1 fruit fly cellular context compared by ENCODE assay signal in genomic region chr3L:3179474-3179873, dm6.
TF ChIP-seq lines count a peak whose summit lies in the region.

No protein-coding gene starts in this region.

TF ChIP-seq in whole organism, embryonic, 481 proteins besides CTCF, POLR2A, EP300 and RAD21 (continued from another document and continues in another):
- TF ChIP-seq her (GFP tag; optimal IDR thresholded peaks at IDR 0.05; lab: Kevin White, UChicago) (peak; percentile 76), CG3838 (GFP tag; optimal IDR thresholded peaks at IDR 0.05; lab: Kevin White, UChicago) (peak; percentile 4), TFAM (GFP tag; optimal IDR thresholded peaks at IDR 0.05; lab: Kevin White, UChicago) (peak; percentile 27), CrebB (tag; optimal IDR thresholded peaks at IDR 0.05; lab: Kevin White, UChicago) (peak; percentile 70), CG34422 (GFP tag; IDR thresholded peaks at IDR 0.05; lab: Robert Waterston, UW) (peak; percentile 89), gsb-n (tag; optimal IDR thresholded peaks at IDR 0.05; lab: Kevin White, UChicago) (peak; percentile 83), MTF-1 (GFP tag; optimal IDR thresholded peaks at IDR 0.05; lab: Kevin White, UChicago; ENCODE audit: borderline replicate concordance) (peak; percentile 75), CG31388 (GFP tag; optimal IDR thresholded peaks at IDR 0.05; lab: Kevin White, UChicago) (peak; percentile 44), Dek (tag; optimal IDR thresholded peaks at IDR 0.05; lab: Kevin White, UChicago) (peak; percentile 80), Nf-YA (GFP tag; IDR thresholded peaks at IDR 0.05; lab: Robert Waterston, UW) (peak; percentile 72), Vsx1 (GFP tag; optimal IDR thresholded peaks at IDR 0.05; lab: Kevin White, UChicago) (no peak), crc (GFP tag; optimal IDR thresholded peaks at IDR 0.05; lab: Kevin White, UChicago) (peak; percentile 78), phol (tag; optimal IDR thresholded peaks at IDR 0.05; lab: Kevin White, UChicago) (peak; percentile 87), CG6254 (GFP tag; optimal IDR thresholded peaks at IDR 0.05; lab: Kevin White, UChicago) (peak; percentile 88), Med (GFP tag; lab: Kevin White, UChicago) (peak; percentile 97), CG4328 (GFP tag; optimal IDR thresholded peaks at IDR 0.05; lab: Kevin White, UChicago) (peak; percentile 48), CG10147 (GFP tag; optimal IDR thresholded peaks at IDR 0.05; lab: Kevin White, UChicago) (no peak), dysf (GFP tag; IDR thresholded peaks at IDR 0.05; lab: Robert Waterston, UW) (peak; percentile 93), CG2678 (tag; optimal IDR thresholded peaks at IDR 0.05; lab: Kevin White, UChicago) (peak; percentile 93), eve (GFP tag; optimal IDR thresholded peaks at IDR 0.05; lab: Kevin White, UChicago) (no peak), HLH54F (GFP tag; optimal IDR thresholded peaks at IDR 0.05; lab: Kevin White, UChicago) (peak; percentile 77), CG13424 (tag; optimal IDR thresholded peaks at IDR 0.05; lab: Kevin White, UChicago) (peak; percentile 81), chn (GFP tag; optimal IDR thresholded peaks at IDR 0.05; lab: Kevin White, UChicago) (peak; percentile 79), CG10366 (GFP tag; IDR thresholded peaks at IDR 0.05; lab: Robert Waterston, UW) (peak; percentile 77), CG2712 (tag; optimal IDR thresholded peaks at IDR 0.05; lab: Kevin White, UChicago) (peak; percentile 92), ac (GFP tag; optimal IDR thresholded peaks at IDR 0.05; lab: Kevin White, UChicago) (peak; percentile 26), Six4 (GFP tag; optimal IDR thresholded peaks at IDR 0.05; lab: Kevin White, UChicago) (peak; percentile 82), pros (GFP tag; optimal IDR thresholded peaks at IDR 0.05; lab: Kevin White, UChicago) (no peak), dpn (GFP tag; optimal IDR thresholded peaks at IDR 0.05; lab: Kevin White, UChicago) (peak; percentile 85 to 89), eyg (GFP tag; optimal IDR thresholded peaks at IDR 0.05; lab: Kevin White, UChicago) (peak; percentile 78), yki (optimal IDR thresholded peaks at IDR 0.05; lab: Kevin White, UChicago) (no peak), Dad (GFP tag; optimal IDR thresholded peaks at IDR 0.05; lab: Kevin White, UChicago) (peak; percentile 78), Atf-2 (GFP tag; optimal IDR thresholded peaks at IDR 0.05; lab: Kevin White, UChicago) (peak; percentile 58), CG11723 (GFP tag; optimal IDR thresholded peaks at IDR 0.05; lab: Kevin White, UChicago) (peak; percentile 68), Ssrp (tag; optimal IDR thresholded peaks at IDR 0.05; lab: Kevin White, UChicago) (peak; percentile 75), pfk (GFP tag; optimal IDR thresholded peaks at IDR 0.05; lab: Kevin White, UChicago) (no peak), sug (tag; optimal IDR thresholded peaks at IDR 0.05; lab: Kevin White, UChicago) (no peak), CG11093 (GFP tag; IDR thresholded peaks at IDR 0.05; lab: Robert Waterston, UW) (peak; percentile 86), nau (GFP tag; optimal IDR thresholded peaks at IDR 0.05; lab: Kevin White, UChicago) (no peak), CG17385 (GFP tag; optimal IDR thresholded peaks at IDR 0.05; lab: Kevin White, UChicago) (peak; percentile 82), cato (GFP tag; optimal IDR thresholded peaks at IDR 0.05; lab: Kevin White, UChicago; ENCODE audit: borderline replicate concordance) (peak; percentile 45), ftz-f1 (GFP tag; optimal IDR thresholded peaks at IDR 0.05; lab: Kevin White, UChicago) (peak; percentile 93), pan (optimal IDR thresholded peaks at IDR 0.05; lab: Kevin White, UChicago) (no peak), pan (GFP tag; optimal IDR thresholded peaks at IDR 0.05 in 1 of 2, IDR thresholded peaks at IDR 0.05 in 1 of 2) (peak in 1 of 2 experiments; percentile 92), ham (GFP tag; IDR thresholded peaks at IDR 0.05; lab: Robert Waterston, UW) (peak; percentile 42; the same call in 1 of the 2 replicates), Antp (GFP tag; optimal IDR thresholded peaks at IDR 0.05; lab: Kevin White, UChicago) (peak; percentile 81), schlank (tag; optimal IDR thresholded peaks at IDR 0.05; lab: Kevin White, UChicago) (peak; percentile 68), sd (tag; optimal IDR thresholded peaks at IDR 0.05; lab: Kevin White, UChicago) (no peak), Hmx (GFP tag; optimal IDR thresholded peaks at IDR 0.05; lab: Kevin White, UChicago) (no peak), CG33557 (GFP tag; optimal IDR thresholded peaks at IDR 0.05; lab: Kevin White, UChicago) (peak; percentile 62), crol (GFP tag; IDR thresholded peaks at IDR 0.05; lab: Robert Waterston, UW) (no peak), gt (GFP tag; IDR thresholded peaks at IDR 0.05; lab: Robert Waterston, UW) (0 out of 2 replicates have a peak, but pooled peaks have one; percentile 38), shn (GFP tag; optimal IDR thresholded peaks at IDR 0.05; lab: Kevin White, UChicago) (peak; percentile 43), CG8388 (GFP tag; optimal IDR thresholded peaks at IDR 0.05; lab: Kevin White, UChicago) (peak; percentile 84), ro (GFP tag; IDR thresholded peaks at IDR 0.05; lab: Robert Waterston, UW) (peak; percentile 72; the same call in 1 of the 2 replicates), Dfd (GFP tag; optimal IDR thresholded peaks at IDR 0.05; lab: Kevin White, UChicago) (no peak), Xbp1 (GFP tag; optimal IDR thresholded peaks at IDR 0.05; lab: Kevin White, UChicago) (peak; percentile 85), cas (GFP tag; IDR thresholded peaks at IDR 0.05; lab: Robert Waterston, UW) (peak; percentile 83), Hr51 (GFP tag; optimal IDR thresholded peaks at IDR 0.05; lab: Kevin White, UChicago) (peak; percentile 67 to 87), HLH3B (GFP tag; IDR thresholded peaks at IDR 0.05; lab: Robert Waterston, UW) (peak; percentile 86), CG1529 (GFP tag; optimal IDR thresholded peaks at IDR 0.05; lab: Kevin White, UChicago) (peak; percentile 62), amos (GFP tag; IDR thresholded peaks at IDR 0.05; lab: Robert Waterston, UW; ENCODE audit: partially characterized antibody) (no peak), caup (GFP tag; optimal IDR thresholded peaks at IDR 0.05; lab: Kevin White, UChicago; ENCODE audit: severe bottlenecking) (peak; percentile 86), ase (GFP tag; IDR thresholded peaks at IDR 0.05; lab: Robert Waterston, UW) (peak; percentile 82), CG12299 (tag; optimal IDR thresholded peaks at IDR 0.05; lab: Kevin White, UChicago) (peak; percentile 66), unc-4 (GFP tag; IDR thresholded peaks at IDR 0.05; lab: Robert Waterston, UW; ENCODE audit: partially characterized antibody) (no peak), Awh (GFP tag; IDR thresholded peaks at IDR 0.05; lab: Robert Waterston, UW) (peak; percentile 86), CG10274 (GFP tag; optimal IDR thresholded peaks at IDR 0.05; lab: Kevin White, UChicago) (peak; percentile 60), stc (GFP tag; IDR thresholded peaks at IDR 0.05; lab: Robert Waterston, UW) (peak; percentile 85), CG6654 (GFP tag; optimal IDR thresholded peaks at IDR 0.05; lab: Kevin White, UChicago) (peak; percentile 64), z (GFP tag; IDR thresholded peaks at IDR 0.05; lab: Robert Waterston, UW) (no peak), CG18262 (tag; optimal IDR thresholded peaks at IDR 0.05; lab: Kevin White, UChicago) (peak; percentile 89), nerfin-1 (tag; optimal IDR thresholded peaks at IDR 0.05; lab: Kevin White, UChicago) (peak; percentile 52), CG6175 (GFP tag; IDR thresholded peaks at IDR 0.05; lab: Robert Waterston, UW) (peak; percentile 78), CG17912 (GFP tag; optimal IDR thresholded peaks at IDR 0.05; lab: Kevin White, UChicago) (no peak), Oaz (GFP tag; IDR thresholded peaks at IDR 0.05; lab: Robert Waterston, UW) (peak; percentile 67), CG8478 (optimal IDR thresholded peaks at IDR 0.05; lab: Kevin White, UChicago) (no peak), Taf1 (GFP tag; IDR thresholded peaks at IDR 0.05; lab: Robert Waterston, UW) (peak; percentile 82), CG42726 (GFP tag; IDR thresholded peaks at IDR 0.05; lab: Robert Waterston, UW; ENCODE audit: partially characterized antibody) (no peak), Mes4 (GFP tag; optimal IDR thresholded peaks at IDR 0.05; lab: Kevin White, UChicago) (peak; percentile 60), tin (GFP tag; optimal IDR thresholded peaks at IDR 0.05; lab: Kevin White, UChicago) (peak; percentile 86), jing (GFP tag; optimal IDR thresholded peaks at IDR 0.05; lab: Kevin White, UChicago) (peak; percentile 54), CG17802 (tag; optimal IDR thresholded peaks at IDR 0.05; lab: Kevin White, UChicago) (peak; percentile 68), CG4730 (GFP tag; IDR thresholded peaks at IDR 0.05; lab: Robert Waterston, UW) (peak; percentile 82), CG9215 (GFP tag; IDR thresholded peaks at IDR 0.05; lab: Robert Waterston, UW) (peak; percentile 81), CG9609 (GFP tag; optimal IDR thresholded peaks at IDR 0.05; lab: Kevin White, UChicago) (peak; percentile 69), so (GFP tag; IDR thresholded peaks at IDR 0.05; lab: Robert Waterston, UW) (peak; percentile 70; the same call in 2 of the 3 replicates), CG6765 (GFP tag; optimal IDR thresholded peaks at IDR 0.05; lab: Kevin White, UChicago) (peak; percentile 84), NFAT (GFP tag; IDR thresholded peaks at IDR 0.05; lab: Robert Waterston, UW) (peak; percentile 86), sna (GFP tag; IDR thresholded peaks at IDR 0.05; lab: Robert Waterston, UW; ENCODE audit: partially characterized antibody) (no peak), Fer1 (GFP tag; optimal IDR thresholded peaks at IDR 0.05; lab: Kevin White, UChicago) (no peak), CG32767 (GFP tag; IDR thresholded peaks at IDR 0.05; lab: Robert Waterston, UW) (peak; percentile 63), CG12071 (GFP tag; optimal IDR thresholded peaks at IDR 0.05; lab: Kevin White, UChicago) (no peak), CHES-1-like (GFP tag; optimal IDR thresholded peaks at IDR 0.05; lab: Kevin White, UChicago) (peak; percentile 56), sr (GFP tag; IDR thresholded peaks at IDR 0.05; lab: Robert Waterston, UW) (peak; percentile 46; the same call in 1 of the 3 replicates), Lpt (GFP tag; optimal IDR thresholded peaks at IDR 0.05; lab: Kevin White, UChicago) (no peak), CG12236 (GFP tag; optimal IDR thresholded peaks at IDR 0.05; lab: Kevin White, UChicago) (peak; percentile 57), Bteb2 (GFP tag; optimal IDR thresholded peaks at IDR 0.05; lab: Kevin White, UChicago) (peak; percentile 81), CG2120 (GFP tag; optimal IDR thresholded peaks at IDR 0.05; lab: Kevin White, UChicago) (peak; percentile 87), CG17361 (GFP tag; IDR thresholded peaks at IDR 0.05; lab: Robert Waterston, UW) (no peak; the same call in 2 of the 3 replicates), CG2199 (GFP tag; IDR thresholded peaks at IDR 0.05; lab: Robert Waterston, UW) (peak; percentile 77; the same call in 1 of the 3 replicates), tio (GFP tag; optimal IDR thresholded peaks at IDR 0.05; lab: Kevin White, UChicago) (no peak), HLH4C (GFP tag; IDR thresholded peaks at IDR 0.05; lab: Robert Waterston, UW; ENCODE audit: partially characterized antibody) (no peak), CG4707 (GFP tag; optimal IDR thresholded peaks at IDR 0.05; lab: Kevin White, UChicago) (peak; percentile 63), gcm2 (GFP tag; optimal IDR thresholded peaks at IDR 0.05; lab: Kevin White, UChicago) (peak; percentile 83), Mrtf (GFP tag; IDR thresholded peaks at IDR 0.05; lab: Robert Waterston, UW) (peak; percentile 85), Hr3 (GFP tag; optimal IDR thresholded peaks at IDR 0.05; lab: Kevin White, UChicago) (peak; percentile 62), CG32772 (GFP tag; IDR thresholded peaks at IDR 0.05; lab: Robert Waterston, UW) (peak; percentile 87), CG15514 (GFP tag; optimal IDR thresholded peaks at IDR 0.05; lab: Kevin White, UChicago) (peak; percentile 82), zfh1 (GFP tag; IDR thresholded peaks at IDR 0.05; lab: Robert Waterston, UW) (peak; percentile 89), Hr39 (optimal IDR thresholded peaks at IDR 0.05; lab: Kevin White, UChicago) (no peak), BtbVII (GFP tag; optimal IDR thresholded peaks at IDR 0.05; lab: Kevin White, UChicago) (peak; percentile 92), CG14860 (GFP tag; IDR thresholded peaks at IDR 0.05; lab: Robert Waterston, UW; ENCODE audit: partially characterized antibody) (no peak), CG9817 (tag; optimal IDR thresholded peaks at IDR 0.05; lab: Kevin White, UChicago) (peak; percentile 76), CG13123 (GFP tag; optimal IDR thresholded peaks at IDR 0.05; lab: Kevin White, UChicago) (no peak), Ptx1 (GFP tag; IDR thresholded peaks at IDR 0.05; lab: Robert Waterston, UW) (peak; percentile 91), repo (GFP tag; optimal IDR thresholded peaks at IDR 0.05; lab: Kevin White, UChicago) (peak; percentile 80), tna (GFP tag; IDR thresholded peaks at IDR 0.05; lab: Robert Waterston, UW; ENCODE audit: partially characterized antibody) (no peak), CG2889 (GFP tag; IDR thresholded peaks at IDR 0.05; lab: Robert Waterston, UW) (peak; percentile 48; the same call in 1 of the 3 replicates), E2f1 (GFP tag; IDR thresholded peaks at IDR 0.05; lab: Robert Waterston, UW) (peak; percentile 91), CG17328 (GFP tag; IDR thresholded peaks at IDR 0.05; lab: Robert Waterston, UW) (peak; percentile 89), Gsc (GFP tag; IDR thresholded peaks at IDR 0.05; lab: Robert Waterston, UW) (peak; percentile 57; the same call in 1 of the 2 replicates), tx (GFP tag; optimal IDR thresholded peaks at IDR 0.05; lab: Kevin White, UChicago) (peak; percentile 35), CG4424 (GFP tag; optimal IDR thresholded peaks at IDR 0.05; lab: Kevin White, UChicago) (peak; percentile 90), sc (optimal IDR thresholded peaks at IDR 0.05; lab: Kevin White, UChicago) (no peak), sc (GFP tag; optimal IDR thresholded peaks at IDR 0.05; lab: Kevin White, UChicago) (peak; percentile 50), CG14050 (GFP tag; IDR thresholded peaks at IDR 0.05; lab: Robert Waterston, UW) (peak; percentile 68), zen (tag; optimal IDR thresholded peaks at IDR 0.05; lab: Kevin White, UChicago) (peak; percentile 68), CG7271 (tag; optimal IDR thresholded peaks at IDR 0.05; lab: Kevin White, UChicago) (peak; percentile 55), CG31441 (GFP tag; IDR thresholded peaks at IDR 0.05; lab: Robert Waterston, UW) (no peak), Hr78 (GFP tag; optimal IDR thresholded peaks at IDR 0.05; lab: Kevin White, UChicago) (no peak)
